Worm (Caenorhabditis elegans): ENCODE results near the gene C06B8.3.
A peak's percentile ranks its signal among the peaks of the same experiment; 100 is the strongest.

The C06B8.3 gene

ce11 chrV:15454322-15454721, 30.1 kb downstream of the C06B8.3 start:
- TF ChIP-seq ztf-16 (tag; optimal IDR thresholded peaks at IDR 0.05) (no peak), pha-4 (tag; optimal IDR thresholded peaks at IDR 0.05) (no peak), eyg-1 (tag; optimal IDR thresholded peaks at IDR 0.05) (no peak), ceh-31 (tag; optimal IDR thresholded peaks at IDR 0.05) (no peak), elt-4 (tag; optimal IDR thresholded peaks at IDR 0.05) (no peak), Y22D7AL.16 (tag; optimal IDR thresholded peaks at IDR 0.05) (no peak), pqm-1 (tag; optimal IDR thresholded peaks at IDR 0.05) (no peak), unc-86 (tag; optimal IDR thresholded peaks at IDR 0.05) (no peak), mec-3 (tag; optimal IDR thresholded peaks at IDR 0.05; ENCODE audit: borderline replicate concordance) (no peak), C08G9.2 (tag; optimal IDR thresholded peaks at IDR 0.05) (no peak), nhr-11 (tag; optimal IDR thresholded peaks at IDR 0.05) (no peak), tbx-7 (tag; optimal IDR thresholded peaks at IDR 0.05) (no peak)

DNA sequence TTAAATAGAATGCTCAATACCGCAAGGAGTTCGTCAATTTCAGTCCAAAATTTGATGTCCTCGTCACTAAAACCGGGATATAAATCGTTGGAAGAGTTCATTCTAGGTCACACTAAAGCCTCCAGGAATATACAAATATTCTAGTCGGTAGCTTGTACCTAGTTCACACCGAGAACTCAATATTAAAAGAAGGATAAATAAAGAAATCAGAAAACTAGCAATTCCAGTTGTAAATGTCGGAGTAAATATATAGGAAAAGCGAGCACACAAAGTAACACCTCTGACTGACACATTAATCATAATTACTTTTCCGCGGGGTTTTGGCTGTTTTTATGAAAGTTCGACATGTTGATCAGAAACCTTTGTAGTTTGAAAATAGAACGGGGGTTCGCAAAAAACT, 33.0 kb downstream of the C06B8.3 start, which contains the start of gene srw-33:
Gene srw-33 (minus strand): TSS at position 101 of the 400 bp plus-strand sequence.
- TF ChIP-seq npax-4 (tag; optimal IDR thresholded peaks at IDR 0.05) (no peak), elt-2 (tag; optimal IDR thresholded peaks at IDR 0.05) (no peak), F13H6.1 (tag; optimal IDR thresholded peaks at IDR 0.05) (no peak), pros-1 (tag; optimal IDR thresholded peaks at IDR 0.05) (no peak), ahr-1 (tag; optimal IDR thresholded peaks at IDR 0.05) (no peak), unc-42 (tag; optimal IDR thresholded peaks at IDR 0.05) (no peak), C08G9.2 (tag; optimal IDR thresholded peaks at IDR 0.05) (no peak), K09A11.1 (tag; optimal IDR thresholded peaks at IDR 0.05; ENCODE audit: insufficient read depth) (no peak), odd-2 (tag; optimal IDR thresholded peaks at IDR 0.05) (no peak), syd-9 (tag; optimal IDR thresholded peaks at IDR 0.05) (no peak), hlh-15 (tag; optimal IDR thresholded peaks at IDR 0.05) (no peak), sox-2 (GFP tag; IDR thresholded peaks at IDR 0.05) (no peak), ets-4 (tag; optimal IDR thresholded peaks at IDR 0.05) (no peak)

ce11 chrV:15448865-15449264, 35.6 kb downstream of the C06B8.3 start, which contains the start of gene T26H5.14:
Gene T26H5.14 (plus strand): TSS chrV:15449165.
- no peak for TF ChIP-seq K02D7.2 (tag; optimal IDR thresholded peaks at IDR 0.05)
- no peak for TF ChIP-seq lim-6 (tag; optimal IDR thresholded peaks at IDR 0.05)
- no peak for TF ChIP-seq pha-4 (tag; optimal IDR thresholded peaks at IDR 0.05)
- no peak for TF ChIP-seq nfya-1 (tag; optimal IDR thresholded peaks at IDR 0.05)

DNA sequence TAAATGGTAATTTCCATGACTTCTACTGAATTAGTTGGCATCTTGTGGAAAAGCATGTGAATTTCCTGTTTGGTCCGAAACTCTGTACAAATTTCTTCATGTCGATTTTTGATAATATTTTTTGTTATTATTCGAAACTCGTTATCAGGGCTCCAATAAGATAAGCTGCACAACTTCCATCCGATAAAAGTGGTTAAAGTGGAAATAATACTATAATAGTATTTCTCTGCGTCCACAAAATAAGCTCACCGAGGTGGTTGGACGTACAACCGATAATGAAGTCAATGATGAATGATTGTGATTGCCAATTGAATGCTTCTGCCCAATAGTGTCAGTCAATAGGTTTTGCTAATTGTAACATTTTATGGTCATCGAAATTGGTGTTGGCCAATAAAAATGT, 36.0 kb downstream of the C06B8.3 start, which contains the start of gene T26H5.4:
Gene T26H5.4 (minus strand): TSS at position 294 of the 400 bp plus-strand sequence.
- TF ChIP-seq elt-2 (tag; optimal IDR thresholded peaks at IDR 0.05) (peak; percentile 57), T23F11.4 (GFP tag; optimal IDR thresholded peaks at IDR 0.05) (no peak)

- TF ChIP-seq ceh-14 (tag; optimal IDR thresholded peaks at IDR 0.05), result no peak
- no peak for TF ChIP-seq hlh-15 (tag; optimal IDR thresholded peaks at IDR 0.05)
- TF ChIP-seq unc-86 (tag; optimal IDR thresholded peaks at IDR 0.05), result no peak
- TF ChIP-seq pros-1 (tag; optimal IDR thresholded peaks at IDR 0.05), result no peak
- no peak for TF ChIP-seq npax-4 (tag; optimal IDR thresholded peaks at IDR 0.05)
- no peak for TF ChIP-seq fkh-10 (GFP tag; optimal IDR thresholded peaks at IDR 0.05)
- TF ChIP-seq elt-4 (tag; optimal IDR thresholded peaks at IDR 0.05), result no peak
- TF ChIP-seq T23F11.4 (GFP tag; optimal IDR thresholded peaks at IDR 0.05), result no peak
- TF ChIP-seq elt-2 (tag; optimal IDR thresholded peaks at IDR 0.05), result no peak
- no peak for TF ChIP-seq zip-5 (tag; optimal IDR thresholded peaks at IDR 0.05)
- TF ChIP-seq lim-6 (tag; optimal IDR thresholded peaks at IDR 0.05), result no peak
- TF ChIP-seq ceh-22 (tag; optimal IDR thresholded peaks at IDR 0.05), result no peak
These were observed 39.0 kb downstream of the C06B8.3 start, which contains the start of gene srh-239 for ce11 chrV:15445437-15445836. Gene srh-239 (plus strand): TSS chrV:15445737.

- TF ChIP-seq ztf-16 (tag; optimal IDR thresholded peaks at IDR 0.05) (no peak), ceh-45 (GFP tag; IDR thresholded peaks at IDR 0.05) (no peak), lim-6 (tag; optimal IDR thresholded peaks at IDR 0.05) (no peak)
These were observed 39.8 kb downstream of the C06B8.3 start, which contains the start of gene T26H5.9 for ce11 chrV:15444615-15445014. Gene T26H5.9 (plus strand): TSS chrV:15444916.
